Fruit fly (Drosophila melanogaster) whole organism, embryonic: ENCODE measurements around the gene be.

ENCODE experiments used
- Atf3 ChIP-seq: fragments of 200-800 bp; sonication (Bioruptor generic); optimal IDR thresholded peaks from 3 replicates; lab custom pipeline; 2016; ENCODE audit warnings: missing biosample characterization, missing genetic modification characterization
- CG10431 ChIP-seq: fragments of 200-800 bp; sonication (Bioruptor generic); optimal IDR thresholded peaks from 3 replicates; lab custom pipeline; 2018; ENCODE audit warnings: missing biosample characterization, mild to moderate bottlenecking, missing genetic modification characterization
- CG11504 ChIP-seq: fragments of 200-800 bp; sonication (Bioruptor generic); optimal IDR thresholded peaks from 3 replicates; lab custom pipeline; 2019; ENCODE audit warnings: missing biosample characterization, mild to moderate bottlenecking, missing genetic modification characterization, moderate library complexity
- CG12769 ChIP-seq: fragments of 200-800 bp; sonication (Bioruptor generic); optimal IDR thresholded peaks from 2 replicates; lab custom pipeline; 2019; ENCODE audit warnings: missing biosample characterization, mild to moderate bottlenecking, missing genetic modification characterization, moderate library complexity
- CG15073 ChIP-seq: fragments of 200-800 bp; sonication (Bioruptor generic); optimal IDR thresholded peaks from 2 replicates; lab custom pipeline; 2016; ENCODE audit warnings: missing biosample characterization, missing genetic modification characterization
- CG15514 ChIP-seq: fragments of 200-800 bp; sonication (Bioruptor generic); optimal IDR thresholded peaks from 3 replicates; lab custom pipeline; 2017; ENCODE audit warnings: missing biosample characterization, missing genetic modification characterization, mild to moderate bottlenecking, moderate library complexity, missing genetic modification reagents
- CG17359 ChIP-seq: fragments of 200-800 bp; sonication (Bioruptor generic); optimal IDR thresholded peaks from 3 replicates; lab custom pipeline; 2018; ENCODE audit warnings: missing biosample characterization, mild to moderate bottlenecking, missing genetic modification characterization, moderate library complexity
- CG17829 ChIP-seq: fragments of 200-800 bp; optimal IDR thresholded peaks from 2 replicates; lab custom pipeline; 2019; ENCODE audit warnings: missing biosample characterization, mild to moderate bottlenecking, missing genetic modification characterization, moderate library complexity
- CG18011 ChIP-seq: fragments of 200-800 bp; sonication (Bioruptor generic); optimal IDR thresholded peaks from 2 replicates; lab custom pipeline; 2017; ENCODE audit warnings: missing biosample characterization, missing genetic modification characterization, mild to moderate bottlenecking, moderate library complexity, missing genotype
- CG1832 ChIP-seq: fragments of 200-800 bp; sonication (Bioruptor generic); optimal IDR thresholded peaks from 2 replicates; lab custom pipeline; 2017; ENCODE audit warnings: missing biosample characterization, mild to moderate bottlenecking, missing genetic modification characterization, inconsistent platforms
- CG3726 ChIP-seq: fragments of 200-800 bp; sonication (Bioruptor generic); IDR thresholded peaks from 3 replicates; pipeline ENCODE4, ENCODE4 v1.3.6; 2022; ENCODE audit warnings: missing biosample characterization, missing genetic modification characterization
- CG7556 ChIP-seq: fragments of 200-800 bp; sonication (Bioruptor generic); optimal IDR thresholded peaks from 2 replicates; lab custom pipeline; 2017; ENCODE audit warnings: missing biosample characterization, mild to moderate bottlenecking, missing genetic modification characterization
- Drgx ChIP-seq: fragments of 200-800 bp; sonication (Bioruptor generic); IDR thresholded peaks from 2 replicates; pipeline ENCODE4 v1.3.6; 2022; ENCODE audit warnings: missing biosample characterization, missing genetic modification characterization
- Ets65A ChIP-seq: fragments of 200-800 bp; sonication (Bioruptor generic); peaks from one replicate; lab custom pipeline; 2016; ENCODE audit warnings: missing biosample characterization, missing genetic modification characterization
- Hmr ChIP-seq: fragments of 200-800 bp; sonication (Bioruptor generic); optimal IDR thresholded peaks from 3 replicates; lab custom pipeline; 2017; ENCODE audit warnings: mild to moderate bottlenecking, missing biosample characterization, missing genetic modification reagents, missing genetic modification characterization
- Hr3 ChIP-seq: fragments of 200-800 bp; sonication (Bioruptor generic); optimal IDR thresholded peaks from 3 replicates; lab custom pipeline; 2016; ENCODE audit warnings: missing biosample characterization, missing genetic modification characterization
- Lpt ChIP-seq: fragments of >200 bp; optimal IDR thresholded peaks from 2 replicates; lab custom pipeline; 2018; ENCODE audit warnings: missing biosample characterization, missing genetic modification characterization
- MBD-R2 ChIP-seq: fragments of 200-800 bp; sonication (Bioruptor generic); IDR thresholded peaks from 2 replicates; pipeline ENCODE4 v1.3.6; 2022; ENCODE audit warnings: missing biosample characterization, missing genetic modification characterization
- Med ChIP-seq: fragments of 200-800 bp; sonication (Bioruptor generic); peaks from one replicate; lab custom pipeline; 2016; ENCODE audit warnings: missing biosample characterization, missing genetic modification characterization, mild to moderate bottlenecking, inconsistent platforms, moderate library complexity
- Meics ChIP-seq: fragments of 200-800 bp; sonication (Bioruptor generic); optimal IDR thresholded peaks from 2 replicates; lab custom pipeline; 2017; ENCODE audit warnings: missing biosample characterization, mild to moderate bottlenecking, missing genetic modification characterization
- Nf-YA ChIP-seq: fragments of 200-800 bp; sonication (Bioruptor generic); IDR thresholded peaks from 2 replicates; pipeline ENCODE4 v1.3.6; 2022; ENCODE audit warnings: missing biosample characterization, missing genetic modification characterization
- Rfx ChIP-seq: fragments of 200-800 bp; sonication (Bioruptor generic); IDR thresholded peaks from 2 replicates; pipeline ENCODE4 v1.3.6; 2022; ENCODE audit warnings: missing biosample characterization, missing genetic modification characterization
- Sry-δ ChIP-seq: fragments of 200-800 bp; sonication (Bioruptor generic); optimal IDR thresholded peaks from 2 replicates; lab custom pipeline; 2016; ENCODE audit warnings: missing biosample characterization, missing genetic modification characterization
- Ssrp ChIP-seq: fragments of 200-800 bp; sonication (Bioruptor generic); optimal IDR thresholded peaks from 2 replicates; lab custom pipeline; 2018; ENCODE audit warnings: missing biosample characterization, mild to moderate bottlenecking, missing genetic modification characterization, moderate library complexity
- aop ChIP-seq: fragments of 200-800 bp; sonication (Bioruptor generic); IDR thresholded peaks from 2 replicates; pipeline ENCODE4 v1.3.6; 2022; ENCODE audit warnings: missing biosample characterization, missing genetic modification characterization
- ase ChIP-seq: fragments of 200-800 bp; sonication (Bioruptor generic); IDR thresholded peaks from 3 replicates; pipeline ENCODE4 v1.3.6; 2022; ENCODE audit warnings: missing biosample characterization, missing genetic modification characterization
- bsh ChIP-seq, 2 experiments: fragments of 200-800 bp; sonication (Bioruptor generic); optimal IDR thresholded peaks; 2 replicates each; lab custom pipeline; 2017 to 2018; ENCODE audit warnings: mild to moderate bottlenecking in 2 of 2, missing biosample characterization in 2 of 2, missing genetic modification characterization in 2 of 2, moderate library complexity in 1 of 2
- chinmo ChIP-seq: fragments of 200-800 bp; sonication (Bioruptor generic); IDR thresholded peaks from 4 replicates; pipeline ENCODE4 v1.3.6; 2022; ENCODE audit warnings: missing biosample characterization, missing genetic modification characterization; ENCODE audit not compliant: partially characterized antibody
- crol ChIP-seq: fragments of 200-800 bp; sonication (Bioruptor generic); IDR thresholded peaks from 2 replicates; pipeline ENCODE4 v1.3.6; 2022; ENCODE audit warnings: missing biosample characterization, missing genetic modification characterization
- cwo ChIP-seq: fragments of 200-800 bp; sonication (Bioruptor generic); optimal IDR thresholded peaks from 3 replicates; lab custom pipeline; 2017; ENCODE audit warnings: missing biosample characterization, missing genetic modification characterization, mild to moderate bottlenecking, moderate library complexity, missing genetic modification reagents
- dimm ChIP-seq: fragments of 200-800 bp; sonication (Bioruptor generic); IDR thresholded peaks from 2 replicates; pipeline ENCODE4 v1.3.6; 2022; ENCODE audit warnings: missing biosample characterization, missing genetic modification characterization
- gce ChIP-seq: fragments of 200-800 bp; sonication (Bioruptor generic); IDR thresholded peaks from 3 replicates; pipeline ENCODE4 v1.3.6; 2022; ENCODE audit warnings: missing biosample characterization, missing genetic modification characterization
- lab ChIP-seq: fragments of 200-800 bp; sonication (Bioruptor generic); optimal IDR thresholded peaks from 3 replicates; lab custom pipeline; 2017; ENCODE audit warnings: missing biosample characterization, missing genetic modification characterization, mild to moderate bottlenecking, moderate library complexity, missing genetic modification reagents
- mirr ChIP-seq: fragments of 200-800 bp; sonication (Bioruptor generic); optimal IDR thresholded peaks from 3 replicates; lab custom pipeline; 2018; ENCODE audit warnings: missing biosample characterization, mild to moderate bottlenecking, missing genetic modification characterization
- nom ChIP-seq: fragments of 200-800 bp; sonication (Bioruptor generic); optimal IDR thresholded peaks from 2 replicates; lab custom pipeline; 2017; ENCODE audit warnings: missing biosample characterization, missing genetic modification characterization, mild to moderate bottlenecking, moderate library complexity, missing genetic modification reagents
- phol ChIP-seq: fragments of 200-800 bp; sonication (Bioruptor generic); optimal IDR thresholded peaks from 3 replicates; lab custom pipeline; 2018; ENCODE audit warnings: missing biosample characterization, mild to moderate bottlenecking, missing genetic modification characterization, moderate library complexity
- row ChIP-seq: fragments of 200-800 bp; sonication (Bioruptor generic); IDR thresholded peaks from 3 replicates; pipeline ENCODE4 v1.3.6; 2022; ENCODE audit warnings: missing biosample characterization, missing genetic modification characterization
- run ChIP-seq: fragments of 200-800 bp; sonication (Bioruptor generic); optimal IDR thresholded peaks from 3 replicates; lab custom pipeline; 2018; ENCODE audit warnings: missing biosample characterization, mild to moderate bottlenecking, missing genetic modification characterization
- schlank ChIP-seq: fragments of 200-800 bp; sonication (Bioruptor generic); optimal IDR thresholded peaks from 2 replicates; lab custom pipeline; 2018; ENCODE audit warnings: missing biosample characterization, mild to moderate bottlenecking, missing genetic modification characterization
- sens ChIP-seq: fragments of 200-800 bp; sonication (Bioruptor generic); peaks from one replicate; lab custom pipeline; 2016; ENCODE audit warnings: missing biosample characterization, missing genetic modification characterization
- sug ChIP-seq: fragments of 200-800 bp; optimal IDR thresholded peaks from 2 replicates; lab custom pipeline; 2019; ENCODE audit warnings: missing biosample characterization, mild to moderate bottlenecking, missing genetic modification characterization, moderate library complexity
- tap ChIP-seq: fragments of 200-800 bp; optimal IDR thresholded peaks from 3 replicates; lab custom pipeline; 2019; ENCODE audit warnings: missing biosample characterization, mild to moderate bottlenecking, missing genetic modification characterization, moderate library complexity
- tin ChIP-seq: fragments of 200-800 bp; sonication (Bioruptor generic); optimal IDR thresholded peaks from 3 replicates; lab custom pipeline; 2016; ENCODE audit warnings: missing biosample characterization, missing genetic modification characterization
- trh ChIP-seq: fragments of 200-800 bp; sonication (Bioruptor generic); optimal IDR thresholded peaks from 2 replicates; lab custom pipeline; 2016; ENCODE audit warnings: missing biosample characterization, missing genetic modification characterization
- zen2 ChIP-seq: fragments of 200-800 bp; sonication (Bioruptor generic); IDR thresholded peaks from 3 replicates; pipeline ENCODE4 v1.3.6; 2022; ENCODE audit warnings: missing biosample characterization, missing genetic modification characterization; ENCODE audit not compliant: partially characterized antibody

Gene be

dm6 chrX:15068537-15068936 lies 44.3 kb downstream of the be start (continued):
- TF ChIP-seq Meics (no peak), CG18011 (no peak), sug (tag; lab: Kevin White, UChicago) (peak; percentile 40)

- no peak for TF ChIP-seq Nf-YA (GFP tag; lab: Robert Waterston, UW)
- peak in 1 of 2 experiments; percentile 99 for TF ChIP-seq bsh (GFP tag; optimal IDR thresholded peaks at IDR 0.05; lab: Kevin White, UChicago)
- peak; percentile 100 for TF ChIP-seq nom
- peak; percentile 17 for TF ChIP-seq Med (GFP tag; lab: Kevin White, UChicago)
- TF ChIP-seq crol (GFP tag; lab: Robert Waterston, UW): peak; percentile 57; the same call in 1 of the 2 replicates
- peak; percentile 84 for TF ChIP-seq Drgx (GFP tag; lab: Robert Waterston, UW)
- TF ChIP-seq sens (GFP tag; lab: Kevin White, UChicago): peak; percentile 66
- TF ChIP-seq Ssrp (tag; lab: Kevin White, UChicago): no peak
- peak; percentile 16 for TF ChIP-seq Hmr
- no peak for TF ChIP-seq CG1832
These were observed 45.2 kb downstream of the be start for dm6 chrX:15069417-15069896.

dm6 chrX:15070137-15070536 lies 45.9 kb downstream of the be start:
- TF ChIP-seq CG11504 (peak; percentile 1), row (GFP tag; lab: Robert Waterston, UW) (peak; percentile 32; the same call in 1 of the 3 replicates), tin (GFP tag; lab: Kevin White, UChicago) (no peak), trh (GFP tag; lab: Kevin White, UChicago) (no peak), Ets65A (GFP tag; lab: Kevin White, UChicago) (peak; percentile 23), Med (GFP tag; lab: Kevin White, UChicago) (peak; percentile 30)

dm6 chrX:15070811-15071479 lies 46.7 kb downstream of the be start:
- TF ChIP-seq aop (GFP tag; lab: Robert Waterston, UW) (no peak), chinmo (GFP tag; lab: Robert Waterston, UW) (peak; percentile 82; the same call in 1 of the 4 replicates), zen2 (GFP tag; lab: Robert Waterston, UW) (no peak), CG10431 (GFP tag; lab: Kevin White, UChicago) (no peak), Med (GFP tag; lab: Kevin White, UChicago) (peak; percentile 2), run (no peak), nom (peak; percentile 88), tap (no peak), ase (no peak), Hr3 (GFP tag; lab: Kevin White, UChicago) (no peak), Rfx (GFP tag; lab: Robert Waterston, UW) (peak; percentile 28; the same call in 1 of the 2 replicates), gce (GFP tag; lab: Robert Waterston, UW) (no peak), lab (no peak), Sry-δ (no peak), CG17829 (no peak), CG15073 (GFP tag; lab: Kevin White, UChicago) (peak; percentile 58), CG7556 (GFP tag; lab: Kevin White, UChicago) (no peak), MBD-R2 (no peak), schlank (tag; lab: Kevin White, UChicago) (no peak), cwo (GFP tag; lab: Kevin White, UChicago) (peak; percentile 45), sug (tag; lab: Kevin White, UChicago) (peak; percentile 15), CG12769 (no peak), dimm (no peak), CG17359 (tag; lab: Kevin White, UChicago) (no peak), phol (tag; lab: Kevin White, UChicago) (no peak), mirr (GFP tag; lab: Kevin White, UChicago) (peak; percentile 43), CG3726 (GFP tag; lab: Robert Waterston, UW) (no peak), Lpt (GFP tag; lab: Kevin White, UChicago) (no peak), CG15514 (GFP tag; lab: Kevin White, UChicago) (peak; percentile 1), Atf3 (GFP tag; lab: Kevin White, UChicago) (no peak)
